Worm (Caenorhabditis elegans): ENCODE results near the gene C33B4.2.

DNA sequence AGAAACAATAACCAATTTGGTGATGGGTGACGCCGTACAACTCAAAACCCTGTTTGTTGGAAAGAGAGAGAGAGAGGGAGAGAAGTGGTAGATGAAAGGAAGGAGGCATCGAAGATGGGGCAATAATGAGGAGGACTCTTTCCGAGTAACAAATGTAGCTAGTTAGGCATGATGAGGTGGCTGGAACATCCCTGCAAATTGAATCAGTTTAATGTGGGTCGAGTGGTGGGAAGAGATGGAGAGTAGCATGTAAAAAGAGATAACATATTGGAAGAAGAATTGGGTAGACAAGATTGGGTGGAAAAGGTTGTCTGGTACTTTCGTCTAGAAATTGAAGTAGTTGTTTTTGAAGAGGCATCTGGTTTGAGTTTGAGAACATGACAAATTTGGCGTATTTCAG is 24.3 kb upstream of the C33B4.2 start:
- no peak for TF ChIP-seq ztf-11 (tag; optimal IDR thresholded peaks at IDR 0.05)
- no peak for TF ChIP-seq mdl-1 (tag; optimal IDR thresholded peaks at IDR 0.05)
- TF ChIP-seq unc-62 (GFP tag; optimal IDR thresholded peaks at IDR 0.05) = no peak
- no peak for TF ChIP-seq ama-1 (optimal IDR thresholded peaks at IDR 0.05)
- no peak for TF ChIP-seq R02D3.7 (tag; optimal IDR thresholded peaks at IDR 0.05)
- TF ChIP-seq zag-1 (tag; optimal IDR thresholded peaks at IDR 0.05) = no peak
- no peak for TF ChIP-seq gmeb-1 (tag; optimal IDR thresholded peaks at IDR 0.05)
- TF ChIP-seq nhr-10 (tag; optimal IDR thresholded peaks at IDR 0.05) = no peak
- no peak for TF ChIP-seq nhr-77 (tag; optimal IDR thresholded peaks at IDR 0.05)

Data from whole organism, L2 larva.